Worm (Caenorhabditis elegans): ENCODE results near the gene ZK430.5.
A peak's percentile ranks its signal among the peaks of the same experiment; 100 is the strongest.

Gene ZK430.5

ce11 chrII:4456024-4456423, 50.6 kb downstream of the ZK430.5 start:
- TF ChIP-seq elt-3 (tag; optimal IDR thresholded peaks at IDR 0.05) (no peak), nhr-19 (GFP tag; conservative IDR thresholded peaks at IDR 0.05) (no peak), mdl-1 (tag; optimal IDR thresholded peaks at IDR 0.05) (no peak), nhr-77 (tag; optimal IDR thresholded peaks at IDR 0.05) (no peak), ceh-8 (GFP tag; optimal IDR thresholded peaks at IDR 0.05) (no peak), snu-23 (GFP tag; optimal IDR thresholded peaks at IDR 0.05) (peak; percentile 37), ztf-4 (tag; optimal IDR thresholded peaks at IDR 0.05) (no peak), zip-4 (GFP tag; optimal IDR thresholded peaks at IDR 0.05) (no peak), ets-5 (GFP tag; IDR thresholded peaks at IDR 0.05) (no peak), skn-1 (tag; optimal IDR thresholded peaks at IDR 0.05) (no peak), F16B12.6 (tag; optimal IDR thresholded peaks at IDR 0.05) (no peak), ceh-63 (GFP tag; optimal IDR thresholded peaks at IDR 0.05) (no peak), efl-3 (GFP tag; optimal IDR thresholded peaks at IDR 0.05) (no peak), ceh-90 (tag; optimal IDR thresholded peaks at IDR 0.05) (no peak), mab-9 (GFP tag; IDR thresholded peaks at IDR 0.05) (peak; percentile 64; the same call in 1 of the 2 replicates), nhr-71 (tag; optimal IDR thresholded peaks at IDR 0.05) (peak; percentile 40), pqm-1 (tag; optimal IDR thresholded peaks at IDR 0.05) (no peak), Y116A8C.19 (tag; optimal IDR thresholded peaks at IDR 0.05; ENCODE audit: borderline replicate concordance) (no peak), aly-2 (tag; optimal IDR thresholded peaks at IDR 0.05) (no peak), aha-1 (tag; optimal IDR thresholded peaks at IDR 0.05) (no peak), lin-39 (tag; optimal IDR thresholded peaks at IDR 0.05) (no peak), mep-1 (tag; optimal IDR thresholded peaks at IDR 0.05) (no peak), pag-3 (tag; optimal IDR thresholded peaks at IDR 0.05; ENCODE audit: borderline replicate concordance, insufficient read depth) (no peak), nhr-76 (tag; optimal IDR thresholded peaks at IDR 0.05) (no peak), sox-4 (tag; optimal IDR thresholded peaks at IDR 0.05) (no peak), swsn-7 (tag; optimal IDR thresholded peaks at IDR 0.05) (peak; percentile 47), egl-27 (tag; optimal IDR thresholded peaks at IDR 0.05) (no peak), unc-62 (GFP tag; optimal IDR thresholded peaks at IDR 0.05) (no peak), irx-1 (tag; optimal IDR thresholded peaks at IDR 0.05) (no peak), nhr-90 (tag; optimal IDR thresholded peaks at IDR 0.05; ENCODE audit: poor library complexity) (no peak), lsy-2 (tag; optimal IDR thresholded peaks at IDR 0.05) (peak in 1 of 2 experiments; percentile 30), snpc-4 (tag; optimal IDR thresholded peaks at IDR 0.05) (no peak), rnt-1 (tag; optimal IDR thresholded peaks at IDR 0.05) (no peak), fkh-8 (tag; optimal IDR thresholded peaks at IDR 0.05) (peak; percentile 30), unc-98 (GFP tag; IDR thresholded peaks at IDR 0.05) (no peak), nhr-84 (tag; optimal IDR thresholded peaks at IDR 0.05) (no peak), nhr-12 (tag; optimal IDR thresholded peaks at IDR 0.05) (no peak), ceh-82 (tag; optimal IDR thresholded peaks at IDR 0.05) (peak in 2 of 3 experiments; percentile 22 to 61), ama-1 (optimal IDR thresholded peaks at IDR 0.05) (no peak), efl-1 (optimal IDR thresholded peaks at IDR 0.05) (peak in 1 of 2 experiments; percentile 13), efl-1 (GFP tag; optimal IDR thresholded peaks at IDR 0.05 in 1 of 2) (no peak), pax-3 (tag; optimal IDR thresholded peaks at IDR 0.05) (no peak), dpl-1 (GFP tag; optimal IDR thresholded peaks at IDR 0.05) (no peak), nhr-20 (tag; optimal IDR thresholded peaks at IDR 0.05) (no peak), jun-1 (tag; optimal IDR thresholded peaks at IDR 0.05) (no peak), nhr-237 (tag; optimal IDR thresholded peaks at IDR 0.05) (no peak), sup-37 (GFP tag; optimal IDR thresholded peaks at IDR 0.05) (no peak), ceh-88 (GFP tag; IDR thresholded peaks at IDR 0.05) (no peak; the same call in 1 of the 2 replicates), lin-13 (GFP tag; optimal IDR thresholded peaks at IDR 0.05) (no peak), nhr-47 (tag; optimal IDR thresholded peaks at IDR 0.05) (peak; percentile 39), sptf-1 (tag; optimal IDR thresholded peaks at IDR 0.05) (no peak), alr-1 (tag; optimal IDR thresholded peaks at IDR 0.05; ENCODE audit: borderline replicate concordance) (no peak), fkh-4 (tag; optimal IDR thresholded peaks at IDR 0.05; ENCODE audit: borderline replicate concordance) (no peak), fkh-10 (GFP tag; optimal IDR thresholded peaks at IDR 0.05) (no peak)
